Fruit fly (Drosophila melanogaster) whole organism, embryonic: Measurements from ENCODE around the gene CG2712.

Experiments
- Aef1 ChIP-seq: fragments of 200-800 bp; sonication (Bioruptor generic); IDR thresholded peaks from 3 replicates; pipeline ENCODE4 v1.3.6; 2022; ENCODE audit warnings: missing biosample characterization, missing genetic modification characterization
- Bdp1 ChIP-seq: fragments of 200-800 bp; sonication (Bioruptor generic); optimal IDR thresholded peaks from 3 replicates; lab custom pipeline; 2016; ENCODE audit warnings: missing biosample characterization, missing genetic modification characterization
- CG11093 ChIP-seq: fragments of 200-800 bp; sonication (Bioruptor generic); IDR thresholded peaks from 3 replicates; pipeline ENCODE4 v1.3.6; 2022; ENCODE audit warnings: missing biosample characterization, missing genetic modification characterization
- CG11504 ChIP-seq: fragments of 200-800 bp; sonication (Bioruptor generic); optimal IDR thresholded peaks from 3 replicates; lab custom pipeline; 2019; ENCODE audit warnings: missing biosample characterization, mild to moderate bottlenecking, missing genetic modification characterization, moderate library complexity
- CG12219 ChIP-seq: fragments of 200-800 bp; sonication (Bioruptor generic); optimal IDR thresholded peaks from 3 replicates; lab custom pipeline; 2018; ENCODE audit warnings: missing biosample characterization, mild to moderate bottlenecking, missing genetic modification characterization
- CG1233 ChIP-seq: fragments of 200-800 bp; sonication (Bioruptor generic); optimal IDR thresholded peaks from 4 replicates; lab custom pipeline; 2018; ENCODE audit warnings: missing biosample characterization, mild to moderate bottlenecking, missing genetic modification characterization
- CG12769 ChIP-seq: fragments of 200-800 bp; sonication (Bioruptor generic); optimal IDR thresholded peaks from 2 replicates; lab custom pipeline; 2019; ENCODE audit warnings: missing biosample characterization, mild to moderate bottlenecking, missing genetic modification characterization, moderate library complexity
- CG13296 ChIP-seq: fragments of 200-800 bp; sonication (Bioruptor generic); optimal IDR thresholded peaks from 3 replicates; lab custom pipeline; 2018; ENCODE audit warnings: missing biosample characterization, mild to moderate bottlenecking, missing genetic modification characterization
- CG13894 ChIP-seq: fragments of 200-800 bp; sonication (Bioruptor generic); optimal IDR thresholded peaks from 3 replicates; lab custom pipeline; 2018; ENCODE audit warnings: missing biosample characterization, mild to moderate bottlenecking, missing genetic modification characterization, moderate library complexity
- CG14667 ChIP-seq: fragments of 200-800 bp; sonication (Bioruptor generic); IDR thresholded peaks from 2 replicates; pipeline ENCODE4 v1.3.6; 2022; ENCODE audit warnings: missing biosample characterization, missing genetic modification characterization
- CG1832 ChIP-seq: fragments of 200-800 bp; sonication (Bioruptor generic); optimal IDR thresholded peaks from 2 replicates; lab custom pipeline; 2017; ENCODE audit warnings: missing biosample characterization, mild to moderate bottlenecking, missing genetic modification characterization, inconsistent platforms
- CG18476 ChIP-seq: fragments of 200-800 bp; sonication (Bioruptor generic); optimal IDR thresholded peaks from 2 replicates; lab custom pipeline; 2016; ENCODE audit warnings: missing biosample characterization, mild to moderate bottlenecking, missing genetic modification characterization
- CG30431 ChIP-seq: fragments of 200-800 bp; sonication (Bioruptor generic); optimal IDR thresholded peaks from 2 replicates; lab custom pipeline; 2017; ENCODE audit warnings: missing biosample characterization, missing genetic modification characterization
- CG34224 ChIP-seq: fragments of 200-800 bp; sonication (Bioruptor generic); IDR thresholded peaks from 3 replicates; pipeline ENCODE4 v1.3.6; 2022; ENCODE audit warnings: missing biosample characterization, missing genetic modification characterization; ENCODE audit not compliant: partially characterized antibody
- CG3726 ChIP-seq: fragments of 200-800 bp; sonication (Bioruptor generic); IDR thresholded peaks from 3 replicates; pipeline ENCODE4, ENCODE4 v1.3.6; 2022; ENCODE audit warnings: missing biosample characterization, missing genetic modification characterization
- CG7786 ChIP-seq: fragments of 200-800 bp; sonication (Bioruptor generic); optimal IDR thresholded peaks from 2 replicates; lab custom pipeline; 2016; ENCODE audit warnings: missing biosample characterization, missing genetic modification characterization
- CG7928 ChIP-seq: fragments of 200-800 bp; sonication (Bioruptor generic); optimal IDR thresholded peaks from 2 replicates; lab custom pipeline; 2017; ENCODE audit warnings: missing biosample characterization, mild to moderate bottlenecking, missing genetic modification characterization
- CG7987 ChIP-seq: fragments of 200-800 bp; sonication (Bioruptor generic); optimal IDR thresholded peaks from 2 replicates; lab custom pipeline; 2018; ENCODE audit warnings: missing biosample characterization, mild to moderate bottlenecking, missing genetic modification characterization, moderate library complexity
- CG8478 ChIP-seq: fragments of >200 bp; optimal IDR thresholded peaks from 2 replicates; lab custom pipeline; 2018
- CHES-1-like ChIP-seq: fragments of 200-800 bp; sonication (Bioruptor generic); optimal IDR thresholded peaks from 2 replicates; lab custom pipeline; 2016; ENCODE audit warnings: missing biosample characterization, missing genetic modification characterization
- CoRest ChIP-seq: fragments of 200-800 bp; sonication (Bioruptor generic); optimal IDR thresholded peaks from 3 replicates; lab custom pipeline; 2018; ENCODE audit warnings: missing biosample characterization, mild to moderate bottlenecking, missing genetic modification characterization, moderate library complexity
- Doc3 ChIP-seq: fragments of 200-800 bp; sonication (Bioruptor generic); IDR thresholded peaks from 3 replicates; pipeline ENCODE4 v1.3.6; 2022; ENCODE audit warnings: missing biosample characterization, missing genetic modification characterization; ENCODE audit not compliant: partially characterized antibody
- Dp ChIP-seq: fragments of 200-800 bp; sonication (Bioruptor generic); optimal IDR thresholded peaks from 2 replicates; lab custom pipeline; 2018; ENCODE audit warnings: missing biosample characterization, mild to moderate bottlenecking, missing genetic modification characterization, moderate library complexity
- Eip74EF ChIP-seq, 2 experiments: fragments of 200-800 bp in 1 of 2; fragments of >200 bp in 1 of 2; sonication (Bioruptor generic) in 1 of 2; optimal IDR thresholded peaks; 2 replicates each; lab custom pipeline; 2017 to 2019; ENCODE audit warnings: missing biosample characterization in 2 of 2, missing genetic modification characterization in 2 of 2, mild to moderate bottlenecking in 1 of 2, moderate library complexity in 1 of 2
- HmgZ ChIP-seq: fragments of 200-800 bp; sonication (Bioruptor generic); optimal IDR thresholded peaks from 2 replicates; lab custom pipeline; 2018; ENCODE audit warnings: missing biosample characterization, mild to moderate bottlenecking, missing genetic modification characterization
- Optix ChIP-seq: fragments of 200-800 bp; sonication (Bioruptor generic); IDR thresholded peaks from 3 replicates; pipeline ENCODE4 v1.3.6; 2022; ENCODE audit warnings: missing biosample characterization, missing genetic modification characterization
- Side ChIP-seq: fragments of 200-800 bp; sonication (Bioruptor generic); optimal IDR thresholded peaks from 2 replicates; lab custom pipeline; 2016; ENCODE audit warnings: missing biosample characterization, missing genetic modification characterization
- Sox100B ChIP-seq: fragments of 200-800 bp; sonication (Bioruptor generic); optimal IDR thresholded peaks from 3 replicates; lab custom pipeline; 2018; ENCODE audit warnings: missing biosample characterization, mild to moderate bottlenecking, missing genetic modification characterization
- TFAM ChIP-seq: fragments of 200-800 bp; sonication (Bioruptor generic); optimal IDR thresholded peaks from 2 replicates; lab custom pipeline; 2017; ENCODE audit warnings: missing biosample characterization, missing genetic modification characterization, inconsistent platforms
- Usf ChIP-seq: fragments of 200-800 bp; sonication (Bioruptor generic); optimal IDR thresholded peaks from 2 replicates; lab custom pipeline; 2017; ENCODE audit warnings: missing genotype, missing biosample characterization, missing genetic modification characterization
- corto ChIP-seq: fragments of 200-800 bp; sonication (Bioruptor generic); optimal IDR thresholded peaks from 2 replicates; lab custom pipeline; 2016; ENCODE audit warnings: missing biosample characterization, mild to moderate bottlenecking, missing genetic modification characterization, moderate library complexity
- dpn ChIP-seq, 2 experiments: fragments of 200-800 bp; sonication (Bioruptor generic); optimal IDR thresholded peaks; 3 replicates each; lab custom pipeline; 2016; ENCODE audit warnings: missing biosample characterization in 2 of 2, missing genetic modification characterization in 2 of 2
- en ChIP-seq: fragments of 200-800 bp; sonication (Bioruptor generic); optimal IDR thresholded peaks from 2 replicates; lab custom pipeline; 2016; ENCODE audit warnings: missing biosample characterization, missing genetic modification characterization
- ftz-f1 ChIP-seq: fragments of 200-800 bp; sonication (Bioruptor generic); optimal IDR thresholded peaks from 2 replicates; lab custom pipeline; 2016; ENCODE audit warnings: missing biosample characterization, missing genetic modification characterization
- gce ChIP-seq: fragments of 200-800 bp; sonication (Bioruptor generic); IDR thresholded peaks from 3 replicates; pipeline ENCODE4 v1.3.6; 2022; ENCODE audit warnings: missing biosample characterization, missing genetic modification characterization
- jigr1 ChIP-seq: fragments of 200-800 bp; sonication (Bioruptor generic); IDR thresholded peaks from 3 replicates; pipeline ENCODE4 v1.3.6; 2022; ENCODE audit warnings: missing biosample characterization, missing genetic modification characterization
- jing ChIP-seq: fragments of 200-800 bp; sonication (Bioruptor generic); optimal IDR thresholded peaks from 2 replicates; lab custom pipeline; 2018; ENCODE audit warnings: missing biosample characterization, mild to moderate bottlenecking, missing genetic modification characterization
- lab ChIP-seq: fragments of 200-800 bp; sonication (Bioruptor generic); optimal IDR thresholded peaks from 3 replicates; lab custom pipeline; 2017; ENCODE audit warnings: missing biosample characterization, missing genetic modification characterization, mild to moderate bottlenecking, moderate library complexity, missing genetic modification reagents
- nau ChIP-seq: fragments of 200-800 bp; sonication (Bioruptor generic); optimal IDR thresholded peaks from 3 replicates; lab custom pipeline; 2017; ENCODE audit warnings: missing biosample characterization, mild to moderate bottlenecking, missing genetic modification characterization, missing genetic modification reagents
- nerfin-2 ChIP-seq: fragments of 200-800 bp; sonication (Bioruptor generic); IDR thresholded peaks from 2 replicates; pipeline ENCODE4 v1.3.6; 2022; ENCODE audit warnings: missing biosample characterization, missing genetic modification characterization; ENCODE audit not compliant: partially characterized antibody
- pum ChIP-seq: fragments of 200-800 bp; sonication (Bioruptor generic); optimal IDR thresholded peaks from 2 replicates; lab custom pipeline; 2016; ENCODE audit warnings: missing biosample characterization, missing genetic modification characterization
- ranshi ChIP-seq: fragments of 200-800 bp; sonication (Bioruptor generic); IDR thresholded peaks from 2 replicates; pipeline ENCODE4 v1.3.6; 2022; ENCODE audit warnings: missing biosample characterization, missing genetic modification characterization
- scrt ChIP-seq: fragments of 200-800 bp; sonication (Bioruptor generic); optimal IDR thresholded peaks from 2 replicates; lab custom pipeline; 2018; ENCODE audit warnings: missing biosample characterization, mild to moderate bottlenecking, missing genetic modification characterization, moderate library complexity
- seq ChIP-seq: fragments of 200-800 bp; sonication (Bioruptor generic); IDR thresholded peaks from 2 replicates; pipeline ENCODE4 v1.3.6; 2022; ENCODE audit warnings: missing biosample characterization, missing genetic modification characterization
- sisA ChIP-seq: fragments of 200-800 bp; sonication (Bioruptor generic); IDR thresholded peaks from 2 replicates; pipeline ENCODE4 v1.3.6; 2022; ENCODE audit warnings: missing biosample characterization, missing genetic modification characterization
- slp2 ChIP-seq: fragments of 200-800 bp; sonication (Bioruptor generic); optimal IDR thresholded peaks from 2 replicates; lab custom pipeline; 2016; ENCODE audit warnings: missing biosample characterization, missing genetic modification characterization
- sr ChIP-seq: fragments of 200-800 bp; sonication (Bioruptor generic); IDR thresholded peaks from 3 replicates; pipeline ENCODE4 v1.3.6; 2022; ENCODE audit warnings: missing biosample characterization, missing genetic modification characterization
- stwl ChIP-seq: fragments of 200-800 bp; sonication (Bioruptor generic); optimal IDR thresholded peaks from 3 replicates; lab custom pipeline; 2018; ENCODE audit warnings: missing biosample characterization, mild to moderate bottlenecking, missing genetic modification characterization, moderate library complexity
- toy ChIP-seq: fragments of 200-800 bp; sonication (Bioruptor generic); IDR thresholded peaks from 2 replicates; pipeline ENCODE4 v1.3.6; 2022; ENCODE audit warnings: missing biosample characterization, missing genetic modification characterization
- zfh2 ChIP-seq: fragments of 200-800 bp; sonication (Bioruptor generic); optimal IDR thresholded peaks from 2 replicates; lab custom pipeline; 2016; ENCODE audit warnings: missing biosample characterization, missing genetic modification characterization

CG2712 gene

DNA sequence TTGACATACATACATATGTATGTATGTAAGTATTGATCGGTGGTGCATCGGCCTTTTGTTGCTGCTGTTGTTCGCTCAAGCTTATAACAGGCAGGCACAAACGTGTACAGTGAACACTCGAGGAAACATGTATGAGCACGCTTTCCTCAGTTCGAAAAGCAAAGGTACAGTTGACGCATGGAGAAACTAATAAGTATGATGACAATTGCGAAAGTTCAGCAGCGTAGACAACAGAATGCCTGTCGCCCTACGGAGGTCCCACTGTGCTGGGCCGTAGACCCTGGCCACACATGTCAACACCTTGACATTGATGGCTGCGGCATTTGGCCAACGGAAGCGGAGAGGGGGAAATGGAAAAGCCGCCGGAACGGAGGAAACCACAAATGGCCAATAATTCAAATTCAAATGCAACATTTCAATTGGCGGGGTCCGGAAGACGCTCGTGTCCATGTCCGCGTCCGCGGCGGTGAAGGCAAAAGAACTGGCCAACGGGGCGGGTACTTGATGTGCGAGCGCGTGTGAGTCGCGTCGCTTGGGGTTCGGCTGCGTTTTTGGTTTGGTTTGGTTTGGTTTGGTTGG, 24.0 kb upstream of the CG2712 start, which contains the start of gene CG2681 (continued):
- TF ChIP-seq Side (GFP tag; lab: Kevin White, UChicago) (no peak), CG12769 (no peak), jing (GFP tag; lab: Kevin White, UChicago) (no peak), Eip74EF (GFP tag; optimal IDR thresholded peaks at IDR 0.05; lab: Kevin White, UChicago) (no peak), Doc3 (GFP tag; lab: Robert Waterston, UW) (no peak), nerfin-2 (no peak), scrt (GFP tag; lab: Kevin White, UChicago) (no peak), ranshi (peak; percentile 49; the same call in 1 of the 2 replicates), CG34224 (no peak), zfh2 (peak; percentile 23), CG13894 (tag; lab: Kevin White, UChicago) (no peak), nau (GFP tag; lab: Kevin White, UChicago) (no peak), CG7987 (no peak), CG12219 (GFP tag; lab: Kevin White, UChicago) (peak; percentile 9), CoRest (peak; percentile 6), jigr1 (GFP tag; lab: Robert Waterston, UW) (peak; percentile 42; the same call in 1 of the 3 replicates), seq (GFP tag; lab: Robert Waterston, UW) (0 out of 2 replicates have a peak, but pooled peaks have one; percentile 40), CG11504 (tag; lab: Kevin White, UChicago) (no peak), CG7786 (GFP tag; lab: Kevin White, UChicago) (peak; percentile 8), ftz-f1 (peak; percentile 24), corto (no peak), CG1233 (GFP tag; lab: Kevin White, UChicago) (no peak), Aef1 (GFP tag; lab: Robert Waterston, UW) (peak; percentile 43; the same call in 1 of the 3 replicates), CG14667 (GFP tag; lab: Robert Waterston, UW) (peak; percentile 46; the same call in 1 of the 2 replicates), Usf (GFP tag; lab: Kevin White, UChicago) (no peak), CG30431 (GFP tag; lab: Kevin White, UChicago) (no peak), CG8478 (no peak), stwl (tag; lab: Kevin White, UChicago) (no peak), gce (GFP tag; lab: Robert Waterston, UW) (no peak), CG18476 (GFP tag; lab: Kevin White, UChicago) (no peak), CHES-1-like (GFP tag; lab: Kevin White, UChicago) (no peak), CG7928 (GFP tag; lab: Kevin White, UChicago) (no peak), CG11093 (peak; percentile 57; the same call in 1 of the 3 replicates), HmgZ (tag; lab: Kevin White, UChicago) (no peak), toy (GFP tag; lab: Robert Waterston, UW) (no peak), Dp (no peak), CG1832 (no peak), sisA (GFP tag; lab: Robert Waterston, UW) (peak; percentile 69), pum (no peak), TFAM (GFP tag; lab: Kevin White, UChicago) (no peak), slp2 (no peak), lab (GFP tag; lab: Kevin White, UChicago) (no peak), Sox100B (GFP tag; lab: Kevin White, UChicago) (no peak), CG3726 (GFP tag; lab: Robert Waterston, UW) (0 out of 3 replicates have a peak, but pooled peaks have one; percentile 37), dpn (GFP tag; optimal IDR thresholded peaks at IDR 0.05; lab: Kevin White, UChicago) (peak; percentile 22 to 37), Bdp1 (no peak), CG13296 (GFP tag; lab: Kevin White, UChicago) (no peak), en (no peak), sr (GFP tag; lab: Robert Waterston, UW) (0 out of 3 replicates have a peak, but pooled peaks have one; percentile 26), Optix (GFP tag; lab: Robert Waterston, UW) (peak; percentile 56; the same call in 1 of the 3 replicates)
